Fruit fly (Drosophila melanogaster): Measurements from ENCODE around the gene CG31495.

- no peak for TF ChIP-seq CG32121 (GFP tag; IDR thresholded peaks at IDR 0.05)
- TF ChIP-seq CG8159 (tag; optimal IDR thresholded peaks at IDR 0.05) = no peak
- no peak for TF ChIP-seq CG15710 (tag; optimal IDR thresholded peaks at IDR 0.05)
- no peak for TF ChIP-seq gl (tag; optimal IDR thresholded peaks at IDR 0.05)
- TF ChIP-seq CG13204 (GFP tag; optimal IDR thresholded peaks at IDR 0.05) = no peak
- TF ChIP-seq CG8301 (tag; optimal IDR thresholded peaks at IDR 0.05) = no peak
- no peak for TF ChIP-seq CG34367 (tag; optimal IDR thresholded peaks at IDR 0.05)
- no peak for TF ChIP-seq CG9948 (tag; optimal IDR thresholded peaks at IDR 0.05)
- TF ChIP-seq CG17806 (tag; optimal IDR thresholded peaks at IDR 0.05) = no peak
- no peak for TF ChIP-seq Snoo (tag; optimal IDR thresholded peaks at IDR 0.05)
- TF ChIP-seq CG4496 (GFP tag; IDR thresholded peaks at IDR 0.05) = no peak
- TF ChIP-seq CG14655 (GFP tag; optimal IDR thresholded peaks at IDR 0.05) = no peak
- TF ChIP-seq D1 (tag; optimal IDR thresholded peaks at IDR 0.05) = no peak
- no peak for TF ChIP-seq CG12605 (GFP tag; IDR thresholded peaks at IDR 0.05)
These were observed 19.5 kb upstream of the CG31495 start for dm6 chr3R:13859242-13859641.

Data from whole organism, pupa.